Worm (Caenorhabditis elegans) whole organism, L3 larva: ENCODE results near the gene ssq-2.
"Not testable (repeated sequence)": the region's sequence is repeated elsewhere in the genome, so short reads cannot be mapped to it uniquely, and the experiment has no call there.

Source experiments
- R02D3.7 ChIP-seq: fragments of 150-350 bp; optimal IDR thresholded peaks from 2 replicates; lab custom pipeline; 2014; ENCODE audit warnings: missing biosample characterization, missing genetic modification characterization
- aly-2 ChIP-seq: fragments of 150-350 bp; optimal IDR thresholded peaks from 2 replicates; lab custom pipeline; 2014; ENCODE audit warnings: missing biosample characterization, missing genetic modification characterization
- ceh-28 ChIP-seq: fragments of 150-350 bp; optimal IDR thresholded peaks from 2 replicates; lab custom pipeline; 2014; ENCODE audit warnings: missing biosample characterization, missing genetic modification reagents, missing genetic modification characterization
- ceh-82 ChIP-seq: fragments of 150-350 bp; optimal IDR thresholded peaks from 2 replicates; lab custom pipeline; 2014; ENCODE audit warnings: missing biosample characterization, missing genetic modification characterization
- ceh-9 ChIP-seq: sonication (generic microtip); optimal IDR thresholded peaks from 2 replicates; lab custom pipeline; 2018; ENCODE audit warnings: missing biosample characterization, missing genetic modification characterization
- daf-12 ChIP-seq: fragments of 150-350 bp; optimal IDR thresholded peaks from 2 replicates; lab custom pipeline; 2014; ENCODE audit warnings: missing biosample characterization, missing genetic modification reagents, missing genetic modification characterization
- egl-27 ChIP-seq: sonication (generic microtip); optimal IDR thresholded peaks from 4 replicates; lab custom pipeline; 2017; ENCODE audit warnings: missing biosample characterization, missing genetic modification reagents, missing genetic modification characterization
- egl-5 ChIP-seq: fragments of 150-350 bp; optimal IDR thresholded peaks from 2 replicates; lab custom pipeline; 2017; ENCODE audit warnings: missing biosample characterization, missing genetic modification reagents, missing genetic modification characterization, inconsistent platforms
- elt-2 ChIP-seq: sonication (generic microtip); optimal IDR thresholded peaks from 2 replicates; lab custom pipeline; 2016; ENCODE audit warnings: missing genetic modification reagents, mild to moderate bottlenecking, missing genetic modification characterization, missing compliant biosample characterization
- eor-1 ChIP-seq, 2 experiments: fragments of 150-350 bp; optimal IDR thresholded peaks; 2 replicates each; lab custom pipeline; 2014 to 2018; ENCODE audit warnings: missing biosample characterization in 2 of 2, missing genetic modification characterization in 2 of 2
- fkh-10 ChIP-seq: sonication (generic microtip); optimal IDR thresholded peaks from 2 replicates; lab custom pipeline; 2017; ENCODE audit warnings: missing biosample characterization, missing genetic modification reagents, missing genetic modification characterization
- hmg-11 ChIP-seq: sonication (generic microtip); optimal IDR thresholded peaks from 2 replicates; lab custom pipeline; 2016; ENCODE audit warnings: missing genetic modification characterization, missing compliant biosample characterization
- jun-1 ChIP-seq: fragments of 150-350 bp; optimal IDR thresholded peaks from 2 replicates; lab custom pipeline; 2014; ENCODE audit warnings: missing biosample characterization, missing genetic modification reagents, missing genetic modification characterization
- lin-15B ChIP-seq: fragments of 150-350 bp; optimal IDR thresholded peaks from 2 replicates; lab custom pipeline; 2014; ENCODE audit warnings: missing biosample characterization, missing genetic modification characterization
- lin-39 ChIP-seq: fragments of 150-350 bp; optimal IDR thresholded peaks from 2 replicates; lab custom pipeline; 2018; ENCODE audit warnings: missing biosample characterization, missing genetic modification reagents, missing genetic modification characterization
- lsy-12 ChIP-seq: sonication (generic microtip); optimal IDR thresholded peaks from 2 replicates; lab custom pipeline; 2016; ENCODE audit warnings: mild to moderate bottlenecking, missing genetic modification characterization, missing compliant biosample characterization
- mdl-1 ChIP-seq: fragments of 150-350 bp; optimal IDR thresholded peaks from 2 replicates; lab custom pipeline; 2014; ENCODE audit warnings: missing biosample characterization, missing genetic modification characterization
- mml-1 ChIP-seq: fragments of 150-350 bp; sonication (generic microtip); optimal IDR thresholded peaks from 3 replicates; lab custom pipeline; 2014; ENCODE audit warnings: missing biosample characterization, missing genetic modification characterization
- nhr-11 ChIP-seq: fragments of 150-350 bp; optimal IDR thresholded peaks from 2 replicates; lab custom pipeline; 2014; ENCODE audit warnings: missing biosample characterization, missing genetic modification characterization
- nhr-237 ChIP-seq: fragments of 150-350 bp; optimal IDR thresholded peaks from 2 replicates; lab custom pipeline; 2014; ENCODE audit warnings: missing biosample characterization, missing genetic modification characterization
- nhr-43 ChIP-seq: sonication (generic microtip); optimal IDR thresholded peaks from 2 replicates; lab custom pipeline; 2016; ENCODE audit warnings: mild to moderate bottlenecking, missing genetic modification characterization, missing compliant biosample characterization; ENCODE audit not compliant: poor library complexity, severe bottlenecking
- nhr-76 ChIP-seq: fragments of 150-350 bp; sonication (generic microtip); optimal IDR thresholded peaks from 5 replicates; lab custom pipeline; 2014; ENCODE audit warnings: missing biosample characterization, missing genetic modification characterization
- pha-4 ChIP-seq: fragments of 150-350 bp; optimal IDR thresholded peaks from 2 replicates; lab custom pipeline; 2014; ENCODE audit warnings: missing biosample characterization, missing genetic modification reagents, missing genetic modification characterization
- pqm-1 ChIP-seq: fragments of 150-350 bp; optimal IDR thresholded peaks from 2 replicates; lab custom pipeline; 2017; ENCODE audit warnings: missing biosample characterization, missing genetic modification characterization, inconsistent platforms
- snpc-4 ChIP-seq: fragments of 150-350 bp; optimal IDR thresholded peaks from 2 replicates; lab custom pipeline; 2014; ENCODE audit warnings: missing biosample characterization, missing genetic modification characterization
- tbx-2 ChIP-seq: sonication (generic microtip); optimal IDR thresholded peaks from 2 replicates; lab custom pipeline; 2016; ENCODE audit warnings: mild to moderate bottlenecking, missing genetic modification characterization, missing compliant biosample characterization
- unc-39 ChIP-seq: sonication (generic microtip); optimal IDR thresholded peaks from 4 replicates; lab custom pipeline; 2017; ENCODE audit warnings: missing biosample characterization, missing genetic modification characterization
- unc-62 ChIP-seq: fragments of 150-350 bp; sonication (generic microtip); optimal IDR thresholded peaks from 4 replicates; lab custom pipeline; 2014; ENCODE audit warnings: missing biosample characterization, missing genetic modification reagents, missing genetic modification characterization
- zag-1 ChIP-seq: fragments of 150-350 bp; optimal IDR thresholded peaks from 2 replicates; lab custom pipeline; 2014; ENCODE audit warnings: missing biosample characterization, missing genetic modification characterization
- ztf-11 ChIP-seq: fragments of 150-350 bp; optimal IDR thresholded peaks from 2 replicates; lab custom pipeline; 2014; ENCODE audit warnings: missing biosample characterization, missing genetic modification characterization
- ztf-4 ChIP-seq: fragments of 150-350 bp; optimal IDR thresholded peaks from 2 replicates; lab custom pipeline; 2014; ENCODE audit warnings: missing biosample characterization, missing genetic modification characterization

Gene ssq-2

ce11 chrIV:5017075-5017474 lies 21.1 kb downstream of the ssq-2 start, which contains the start of gene T28H11.7:
Gene T28H11.7 (minus strand): TSS chrIV:5017175.
- TF ChIP-seq lin-15B; daf-12 (tag; lab: Kevin White, UChicago); aly-2 (tag; lab: Kevin White, UChicago): not testable (repeated sequence)

- TF ChIP-seq nhr-11: no peak
Measured at ce11 chrIV:5020533-5020932, 24.6 kb downstream of the ssq-2 start, which contains the start of gene T28H11.8. Gene T28H11.8 (minus strand): TSS chrIV:5020633.

ce11 chrIV:5025646-5026045 lies 29.7 kb downstream of the ssq-2 start, which contains the start of gene C09B9.85:
Gene C09B9.85 (minus strand): TSS chrIV:5025746.
- TF ChIP-seq tbx-2: no peak

- TF ChIP-seq egl-5 (tag; lab: Kevin White, UChicago) (no peak), unc-62 (GFP tag; lab: Kevin White, UChicago) (no peak), mdl-1 (tag; lab: Kevin White, UChicago) (no peak), fkh-10 (GFP tag; lab: Kevin White, UChicago) (no peak), ztf-11 (tag; lab: Kevin White, UChicago) (no peak), ztf-4 (tag; lab: Kevin White, UChicago) (no peak), R02D3.7 (no peak), aly-2 (tag; lab: Kevin White, UChicago) (no peak), mml-1 (tag; lab: Kevin White, UChicago) (no peak), ceh-9 (tag; lab: Kevin White, UChicago) (no peak), lin-39 (tag; lab: Kevin White, UChicago) (no peak), hmg-11 (tag; lab: Kevin White, UChicago) (no peak), nhr-76 (tag; lab: Kevin White, UChicago) (no peak), zag-1 (tag; lab: Kevin White, UChicago) (no peak), ceh-28 (tag; lab: Kevin White, UChicago) (no peak), lsy-12 (tag; lab: Kevin White, UChicago) (no peak), egl-27 (tag; lab: Kevin White, UChicago) (no peak)
- TF ChIP-seq, all 47 proteins: peak for 0
Measured at ce11 chrIV:5028978-5029377, 33.0 kb downstream of the ssq-2 start, which contains the start of the genes best-6 and C09B9.2. Gene best-6 (minus strand): TSS chrIV:5029078. Gene C09B9.2 (plus strand): TSS chrIV:5029291.

- TF ChIP-seq egl-27 (tag; lab: Kevin White, UChicago): no peak
- TF ChIP-seq jun-1 (tag; lab: Kevin White, UChicago): no peak
- TF ChIP-seq eor-1 (tag; optimal IDR thresholded peaks at IDR 0.05; lab: Kevin White, UChicago): no peak
- TF ChIP-seq ceh-28 (tag; lab: Kevin White, UChicago): no peak
- no peak for TF ChIP-seq elt-2 (tag; lab: Kevin White, UChicago)
- no peak for TF ChIP-seq ceh-82 (tag; lab: Kevin White, UChicago)
- TF ChIP-seq R02D3.7: no peak
- no peak for TF ChIP-seq pha-4 (tag; lab: Kevin White, UChicago)
- TF ChIP-seq nhr-43: no peak
- TF ChIP-seq, all 47 proteins: peak for 0
Measured at ce11 chrIV:5031346-5031745, 35.4 kb downstream of the ssq-2 start.

- TF ChIP-seq lin-15B: no peak
- no peak for TF ChIP-seq unc-39 (tag; lab: Kevin White, UChicago)
- TF ChIP-seq snpc-4 (tag; lab: Kevin White, UChicago): no peak
- TF ChIP-seq nhr-237 (tag; lab: Kevin White, UChicago): no peak
- no peak for TF ChIP-seq egl-27 (tag; lab: Kevin White, UChicago)
- TF ChIP-seq pqm-1: no peak
- TF ChIP-seq ztf-11 (tag; lab: Kevin White, UChicago): no peak
- no peak for TF ChIP-seq pha-4 (tag; lab: Kevin White, UChicago)
Measured at ce11 chrIV:5033276-5033675, 37.3 kb downstream of the ssq-2 start, which contains the start of gene C09B9.4. Gene C09B9.4 (minus strand): TSS chrIV:5033376.
